Fruit fly (Drosophila melanogaster) whole organism, prepupa: ENCODE measurements around the gene Awh.

Experiments used
- Blimp-1 ChIP-seq: fragments of 200-800 bp; sonication (Bioruptor generic); optimal IDR thresholded peaks from 3 replicates; lab custom pipeline; 2017; ENCODE audit warnings: missing biosample characterization, missing genetic modification characterization, mild to moderate bottlenecking, moderate library complexity, missing genetic modification reagents
- CG10631 ChIP-seq: fragments of 200-800 bp; sonication (Bioruptor generic); optimal IDR thresholded peaks from 2 replicates; lab custom pipeline; 2016; ENCODE audit warnings: missing biosample characterization, missing genetic modification characterization
- CG10669 ChIP-seq: fragments of 200-800 bp; sonication (Bioruptor generic); optimal IDR thresholded peaks from 3 replicates; lab custom pipeline; 2018; ENCODE audit warnings: missing biosample characterization, mild to moderate bottlenecking, missing genetic modification characterization, moderate library complexity
- CG11294 ChIP-seq: fragments of 200-800 bp; sonication (Bioruptor generic); IDR thresholded peaks from 2 replicates; pipeline ENCODE4 v1.3.6; 2022; ENCODE audit warnings: missing biosample characterization, missing genetic modification characterization
- CG11762 ChIP-seq: fragments of 200-800 bp; sonication (Bioruptor generic); optimal IDR thresholded peaks from 3 replicates; lab custom pipeline; 2016; ENCODE audit warnings: missing biosample characterization, missing genetic modification characterization; ENCODE audit not compliant: insufficient read depth
- CG11902 ChIP-seq: fragments of 200-800 bp; sonication (Bioruptor generic); optimal IDR thresholded peaks from 3 replicates; lab custom pipeline; 2016; ENCODE audit warnings: missing biosample characterization, missing genetic modification characterization
- CG16779 ChIP-seq: fragments of 200-800 bp; sonication (Bioruptor generic); optimal IDR thresholded peaks from 3 replicates; lab custom pipeline; 2017; ENCODE audit warnings: missing biosample characterization, mild to moderate bottlenecking, missing genetic modification characterization
- CG3032 ChIP-seq: fragments of 200-800 bp; optimal IDR thresholded peaks from 2 replicates; lab custom pipeline; 2019; ENCODE audit warnings: missing biosample characterization, mild to moderate bottlenecking, missing genetic modification characterization, moderate library complexity
- CG31627 ChIP-seq: fragments of 200-800 bp; sonication (Bioruptor generic); optimal IDR thresholded peaks from 3 replicates; lab custom pipeline; 2016; ENCODE audit warnings: missing biosample characterization, missing genetic modification characterization
- CG32006 ChIP-seq: fragments of 200-800 bp; sonication (Bioruptor generic); optimal IDR thresholded peaks from 3 replicates; lab custom pipeline; 2017; ENCODE audit warnings: missing biosample characterization, mild to moderate bottlenecking, missing genetic modification characterization
- CG34406 ChIP-seq: fragments of 200-800 bp; sonication (Bioruptor generic); optimal IDR thresholded peaks from 3 replicates; lab custom pipeline; 2016; ENCODE audit warnings: missing biosample characterization, missing genetic modification characterization
- CG3919 ChIP-seq: fragments of 200-800 bp; sonication (Bioruptor generic); optimal IDR thresholded peaks from 3 replicates; lab custom pipeline; 2016; ENCODE audit warnings: missing biosample characterization, missing genetic modification characterization
- CG6163 ChIP-seq: fragments of 200-800 bp; sonication (Bioruptor generic); IDR thresholded peaks from 3 replicates; pipeline ENCODE4 v1.3.6; 2022; ENCODE audit warnings: missing biosample characterization, missing genetic modification characterization
- CG6792 ChIP-seq: fragments of 200-800 bp; sonication (Bioruptor generic); optimal IDR thresholded peaks from 3 replicates; lab custom pipeline; 2016; ENCODE audit warnings: missing biosample characterization, missing genetic modification characterization
- CG6808 ChIP-seq: fragments of 200-800 bp; sonication (Bioruptor generic); optimal IDR thresholded peaks from 3 replicates; lab custom pipeline; 2017; ENCODE audit warnings: missing biosample characterization, missing genetic modification characterization, mild to moderate bottlenecking, moderate library complexity, missing genetic modification reagents
- CG7368 ChIP-seq: fragments of 200-800 bp; sonication (Bioruptor generic); optimal IDR thresholded peaks from 3 replicates; lab custom pipeline; 2016; ENCODE audit warnings: missing biosample characterization, missing genetic modification characterization
- CG8119 ChIP-seq: fragments of 200-800 bp; sonication (Bioruptor generic); IDR thresholded peaks from 3 replicates; pipeline ENCODE4 v1.3.6; 2022; ENCODE audit warnings: missing biosample characterization, missing genetic modification characterization
- CG8632 ChIP-seq: fragments of 200-800 bp; sonication (Bioruptor generic); optimal IDR thresholded peaks from 3 replicates; lab custom pipeline; 2016; ENCODE audit warnings: missing biosample characterization, missing genetic modification characterization
- CG9139 ChIP-seq: fragments of 200-800 bp; sonication (Bioruptor generic); optimal IDR thresholded peaks from 3 replicates; lab custom pipeline; 2017; ENCODE audit warnings: missing biosample characterization, mild to moderate bottlenecking, missing genetic modification characterization
- Eip75B ChIP-seq: fragments of 200-800 bp; sonication (Bioruptor generic); optimal IDR thresholded peaks from 3 replicates; lab custom pipeline; 2016; ENCODE audit warnings: missing biosample characterization, missing genetic modification characterization
- Eip78C ChIP-seq: fragments of 200-800 bp; sonication (Bioruptor generic); peaks from one replicate; lab custom pipeline; 2016; ENCODE audit warnings: missing biosample characterization, missing genetic modification characterization
- Eip93F ChIP-seq: fragments of 200-800 bp; sonication (Bioruptor generic); optimal IDR thresholded peaks from 2 replicates; lab custom pipeline; 2016; ENCODE audit warnings: missing biosample characterization, mild to moderate bottlenecking, missing genetic modification characterization
- Ets21C ChIP-seq: fragments of 200-800 bp; sonication (Bioruptor generic); optimal IDR thresholded peaks from 3 replicates; lab custom pipeline; 2016; ENCODE audit warnings: missing biosample characterization, missing genetic modification characterization
- Ets96B ChIP-seq: fragments of 200-800 bp; optimal IDR thresholded peaks from 2 replicates; lab custom pipeline; 2019; ENCODE audit warnings: missing biosample characterization, mild to moderate bottlenecking, missing genetic modification characterization, moderate library complexity
- Gug ChIP-seq: fragments of 200-800 bp; sonication (Bioruptor generic); IDR thresholded peaks from 2 replicates; pipeline ENCODE4 v1.3.6; 2022; ENCODE audit warnings: missing biosample characterization, missing genetic modification characterization
- Hr38 ChIP-seq: sonication (Bioruptor generic); optimal IDR thresholded peaks from 2 replicates; lab custom pipeline; 2016; ENCODE audit warnings: missing biosample characterization, missing genetic modification characterization
- Hr39 ChIP-seq: fragments of 200-800 bp; sonication (Bioruptor generic); optimal IDR thresholded peaks from 2 replicates; lab custom pipeline; 2016; ENCODE audit warnings: missing biosample characterization, missing genetic modification characterization
- Hr4 ChIP-seq: fragments of 200-800 bp; sonication (Bioruptor generic); optimal IDR thresholded peaks from 3 replicates; lab custom pipeline; 2016; ENCODE audit warnings: missing biosample characterization, missing genetic modification characterization
- Met ChIP-seq: fragments of 200-800 bp; sonication (Bioruptor generic); optimal IDR thresholded peaks from 3 replicates; lab custom pipeline; 2016; ENCODE audit warnings: missing biosample characterization, missing genetic modification characterization
- OdsH ChIP-seq: fragments of 200-800 bp; sonication (Bioruptor generic); optimal IDR thresholded peaks from 3 replicates; lab custom pipeline; 2016; ENCODE audit warnings: missing biosample characterization, missing genetic modification characterization
- Smox ChIP-seq: fragments of 200-800 bp; sonication (Bioruptor generic); optimal IDR thresholded peaks from 3 replicates; lab custom pipeline; 2016; ENCODE audit warnings: missing biosample characterization, missing genetic modification characterization
- Sox102F ChIP-seq: fragments of 200-800 bp; sonication (Bioruptor generic); optimal IDR thresholded peaks from 2 replicates; lab custom pipeline; 2016; ENCODE audit warnings: missing biosample characterization, mild to moderate bottlenecking, missing genetic modification characterization
- Sox14 ChIP-seq: fragments of 200-800 bp; sonication (Bioruptor generic); optimal IDR thresholded peaks from 3 replicates; lab custom pipeline; 2016; ENCODE audit warnings: missing biosample characterization, missing genetic modification characterization
- Sox15 ChIP-seq: fragments of 200-800 bp; sonication (Bioruptor generic); optimal IDR thresholded peaks from 3 replicates; lab custom pipeline; 2016; ENCODE audit warnings: missing biosample characterization, missing genetic modification characterization
- achi ChIP-seq: fragments of 200-800 bp; sonication (Bioruptor generic); optimal IDR thresholded peaks from 3 replicates; lab custom pipeline; 2016; ENCODE audit warnings: missing biosample characterization, missing genetic modification characterization
- acj6 ChIP-seq: fragments of 200-800 bp; sonication (Bioruptor generic); optimal IDR thresholded peaks from 3 replicates; lab custom pipeline; 2016; ENCODE audit warnings: missing biosample characterization, missing genetic modification characterization
- cyc ChIP-seq: fragments of 200-800 bp; sonication (Bioruptor generic); optimal IDR thresholded peaks from 3 replicates; lab custom pipeline; 2016; ENCODE audit warnings: missing biosample characterization, missing genetic modification characterization
- dac ChIP-seq: fragments of 200-800 bp; sonication (Bioruptor generic); optimal IDR thresholded peaks from 2 replicates; lab custom pipeline; 2017; ENCODE audit warnings: missing biosample characterization, mild to moderate bottlenecking, missing genetic modification characterization
- dsx ChIP-seq: fragments of 200-800 bp; optimal IDR thresholded peaks from 3 replicates; lab custom pipeline; 2019; ENCODE audit warnings: missing biosample characterization, mild to moderate bottlenecking, missing genetic modification characterization, moderate library complexity; ENCODE audit not compliant: poor library complexity, severe bottlenecking
- esn ChIP-seq: fragments of 200-800 bp; sonication (Bioruptor generic); optimal IDR thresholded peaks from 2 replicates; lab custom pipeline; 2016; ENCODE audit warnings: missing biosample characterization, mild to moderate bottlenecking, missing genetic modification characterization, moderate library complexity
- fd59A ChIP-seq: fragments of 200-800 bp; sonication (Bioruptor generic); optimal IDR thresholded peaks from 2 replicates; lab custom pipeline; 2017; ENCODE audit warnings: missing biosample characterization, mild to moderate bottlenecking, missing genetic modification characterization, missing genetic modification reagents
- fd85E ChIP-seq: fragments of 200-800 bp; sonication (Bioruptor generic); optimal IDR thresholded peaks from 3 replicates; lab custom pipeline; 2016; ENCODE audit warnings: missing biosample characterization, missing genetic modification characterization
- lz ChIP-seq: fragments of 200-800 bp; sonication (Bioruptor generic); optimal IDR thresholded peaks from 3 replicates; lab custom pipeline; 2016; ENCODE audit warnings: missing biosample characterization, missing genetic modification characterization
- pdm3 ChIP-seq: fragments of 200-800 bp; sonication (Bioruptor generic); optimal IDR thresholded peaks from 3 replicates; lab custom pipeline; 2016; ENCODE audit warnings: missing biosample characterization, missing genetic modification characterization
- salr ChIP-seq, 2 experiments: fragments of 200-800 bp; sonication (Bioruptor generic); optimal IDR thresholded peaks; 3 replicates each; lab custom pipeline; 2016 to 2018; ENCODE audit warnings: missing biosample characterization in 2 of 2, missing genetic modification characterization in 2 of 2, mild to moderate bottlenecking in 1 of 2
- svp ChIP-seq: fragments of 200-800 bp; sonication (Bioruptor generic); peaks from one replicate; lab custom pipeline; 2016; ENCODE audit warnings: missing biosample characterization, missing genetic modification characterization
- topi ChIP-seq: fragments of 200-800 bp; sonication (Bioruptor generic); optimal IDR thresholded peaks from 3 replicates; lab custom pipeline; 2016; ENCODE audit warnings: missing biosample characterization, missing genetic modification characterization

The Awh gene

DNA sequence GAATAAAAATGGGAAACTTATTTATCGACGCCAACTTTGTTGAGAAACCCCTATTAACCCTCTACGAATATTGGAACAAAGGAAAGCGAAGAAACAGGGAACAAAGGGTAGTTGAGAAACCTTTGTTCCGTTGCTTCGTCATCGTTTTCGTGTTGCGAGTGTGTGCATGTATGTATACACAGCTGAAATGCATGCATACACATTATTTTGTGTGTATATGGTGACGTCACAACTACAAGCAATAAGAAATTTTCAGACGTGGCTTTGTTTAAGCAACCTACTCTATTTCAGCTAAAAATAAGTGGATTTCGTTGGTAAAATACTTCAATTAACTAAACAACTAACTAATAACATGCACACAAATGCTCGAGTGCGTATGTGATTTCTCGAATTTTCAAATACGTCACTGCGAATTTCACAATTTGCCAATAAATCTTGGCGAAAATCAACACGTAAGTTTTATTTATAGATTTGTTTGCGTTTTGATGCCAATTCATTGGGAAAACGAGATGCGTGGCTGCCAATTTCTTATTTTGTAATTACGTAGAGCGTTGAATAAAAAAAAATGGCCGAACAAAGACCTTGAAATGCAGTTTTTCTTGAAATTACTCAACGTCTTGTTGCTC lies 56.0 kb downstream of the Awh start (continued):
- TF ChIP-seq acj6 (GFP tag; lab: Kevin White, UChicago) = no peak
- no peak for TF ChIP-seq CG11762 (GFP tag; lab: Kevin White, UChicago)
- TF ChIP-seq OdsH (GFP tag; lab: Kevin White, UChicago) = no peak
- no peak for TF ChIP-seq CG6163 (GFP tag; lab: Robert Waterston, UW)
- no peak for TF ChIP-seq Gug (GFP tag; lab: Robert Waterston, UW)
- no peak for TF ChIP-seq CG10631 (GFP tag; lab: Kevin White, UChicago)
- no peak for TF ChIP-seq CG11294 (GFP tag; lab: Robert Waterston, UW)
- no peak for TF ChIP-seq lz

DNA sequence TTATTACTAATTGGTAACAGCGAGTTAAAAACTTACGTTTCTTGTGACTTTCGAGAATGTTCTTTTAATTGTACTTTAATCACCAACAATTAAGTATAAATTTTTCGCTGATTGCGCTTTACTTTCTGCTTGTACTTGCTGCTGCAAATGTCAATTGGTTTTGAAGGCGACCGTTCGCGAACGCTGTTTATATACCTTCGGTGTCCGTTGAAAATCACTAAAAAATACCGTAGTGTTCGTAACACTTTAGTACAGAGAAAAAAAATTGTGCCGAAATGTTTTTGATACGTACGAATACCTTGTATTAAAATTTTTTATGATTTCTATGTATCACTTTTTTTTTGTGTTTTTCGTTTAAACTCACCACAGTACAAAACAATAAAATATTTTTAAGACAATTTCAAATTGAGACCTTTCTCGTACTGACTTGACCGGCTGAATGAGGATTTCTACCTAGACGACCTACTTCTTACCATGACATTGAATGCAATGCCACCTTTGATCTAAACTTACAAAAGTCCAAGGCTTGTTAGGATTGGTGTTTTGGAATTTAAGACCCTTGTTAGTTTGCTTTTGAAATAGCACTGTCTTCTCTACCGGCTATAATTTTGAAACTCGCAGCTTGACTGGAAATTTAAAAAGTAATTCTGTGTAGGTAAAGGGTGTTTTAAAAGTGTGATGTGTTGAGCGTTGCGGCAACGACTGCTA lies 56.6 kb downstream of the Awh start, which contains the start of gene Ubi-p63E:
Gene Ubi-p63E, minus strand, starts transcription at position 694 of the 708 bp plus-strand sequence.
- peak; percentile 75 for TF ChIP-seq Smox (GFP tag; lab: Kevin White, UChicago)
- TF ChIP-seq acj6 (GFP tag; lab: Kevin White, UChicago) = peak; percentile 61
- TF ChIP-seq Eip93F (GFP tag; lab: Kevin White, UChicago) = no peak
- TF ChIP-seq Sox15 (GFP tag; lab: Kevin White, UChicago) = peak; percentile 68
- TF ChIP-seq CG31627 = peak; percentile 79
- TF ChIP-seq OdsH (GFP tag; lab: Kevin White, UChicago) = peak; percentile 60
- TF ChIP-seq Hr39 (GFP tag; lab: Kevin White, UChicago) = peak; percentile 66
- peak; percentile 61 for TF ChIP-seq Ets21C (GFP tag; lab: Kevin White, UChicago)
- TF ChIP-seq Eip75B = peak; percentile 54
- peak; percentile 35 for TF ChIP-seq fd59A (GFP tag; lab: Kevin White, UChicago)
- TF ChIP-seq CG11902 = peak; percentile 59
- TF ChIP-seq dsx (GFP tag; lab: Kevin White, UChicago) = no peak
- peak; percentile 20 for TF ChIP-seq dac
- peak; percentile 60 for TF ChIP-seq Hr4 (GFP tag; lab: Kevin White, UChicago)
- TF ChIP-seq cyc (GFP tag; lab: Kevin White, UChicago) = peak; percentile 57
- no peak for TF ChIP-seq Blimp-1
- peak; percentile 81 for TF ChIP-seq svp (GFP tag; lab: Kevin White, UChicago)
- TF ChIP-seq CG6808 (GFP tag; lab: Kevin White, UChicago) = peak; percentile 44
- TF ChIP-seq CG8119 (GFP tag; lab: Robert Waterston, UW) = no peak
- TF ChIP-seq topi (GFP tag; lab: Kevin White, UChicago) = peak; percentile 57
- peak; percentile 55 for TF ChIP-seq CG9139 (GFP tag; lab: Kevin White, UChicago)
- TF ChIP-seq CG6163 (GFP tag; lab: Robert Waterston, UW) = no peak
- TF ChIP-seq CG10669 = peak; percentile 49
- TF ChIP-seq Met (GFP tag; lab: Kevin White, UChicago) = peak; percentile 66
- peak; percentile 31 for TF ChIP-seq Ets96B (tag; lab: Kevin White, UChicago)
- TF ChIP-seq CG34406 (GFP tag; lab: Kevin White, UChicago) = peak; percentile 47
- peak; percentile 28 for TF ChIP-seq CG7368 (GFP tag; lab: Kevin White, UChicago)
- peak; percentile 49 for TF ChIP-seq CG8632 (GFP tag; lab: Kevin White, UChicago)
- TF ChIP-seq CG3032 (tag; lab: Kevin White, UChicago) = peak; percentile 45
- no peak for TF ChIP-seq Hr38 (GFP tag; lab: Kevin White, UChicago)
- TF ChIP-seq CG3919 (GFP tag; lab: Kevin White, UChicago) = peak; percentile 53
- peak; percentile 58 for TF ChIP-seq CG6792 (GFP tag; lab: Kevin White, UChicago)
- peak; percentile 71 for TF ChIP-seq CG10631 (GFP tag; lab: Kevin White, UChicago)
- TF ChIP-seq Sox14 = no peak
- TF ChIP-seq salr (GFP tag; optimal IDR thresholded peaks at IDR 0.05; lab: Kevin White, UChicago) = peak in 1 of 2 experiments; percentile 77
- no peak for TF ChIP-seq CG16779 (tag; lab: Kevin White, UChicago)
- TF ChIP-seq achi (GFP tag; lab: Kevin White, UChicago) = peak; percentile 57
- peak; percentile 75 for TF ChIP-seq pdm3 (GFP tag; lab: Kevin White, UChicago)
- peak; percentile 90 for TF ChIP-seq Eip78C (GFP tag; lab: Kevin White, UChicago)
- no peak for TF ChIP-seq CG11762 (GFP tag; lab: Kevin White, UChicago)
- peak; percentile 77 for TF ChIP-seq lz
- peak; percentile 62 for TF ChIP-seq Sox102F (GFP tag; lab: Kevin White, UChicago)
- TF ChIP-seq Gug (GFP tag; lab: Robert Waterston, UW) = no peak
- peak; percentile 72 for TF ChIP-seq CG32006 (GFP tag; lab: Kevin White, UChicago)
- TF ChIP-seq esn = peak; percentile 76
- peak; percentile 11 for TF ChIP-seq fd85E (GFP tag; lab: Kevin White, UChicago)
